Worm (Caenorhabditis elegans): ENCODE measurements around the gene K06A4.6.
"Not testable (repeated sequence)": the region's sequence is repeated elsewhere in the genome, so short reads cannot be mapped to it uniquely, and the experiment has no call there.

Gene K06A4.6

ce11 chrV:9440003-9440319, 40.5 kb downstream of the K06A4.6 start:
- no peak for TF ChIP-seq ham-2 (GFP tag; optimal IDR thresholded peaks at IDR 0.05)
- TF ChIP-seq ceh-39 (tag; optimal IDR thresholded peaks at IDR 0.05) = no peak
- TF ChIP-seq ceh-83 (GFP tag; optimal IDR thresholded peaks at IDR 0.05) = no peak
- no peak for TF ChIP-seq cnd-1 (tag; optimal IDR thresholded peaks at IDR 0.05)
- TF ChIP-seq hlh-1 (tag; optimal IDR thresholded peaks at IDR 0.05) = no peak
- no peak for TF ChIP-seq unc-120 (tag; optimal IDR thresholded peaks at IDR 0.05; ENCODE audit: poor library complexity, severe bottlenecking)
- no peak for TF ChIP-seq zip-8 (tag; optimal IDR thresholded peaks at IDR 0.05)
- TF ChIP-seq sptf-1 (tag; optimal IDR thresholded peaks at IDR 0.05) = no peak
- no peak for TF ChIP-seq mep-1 (tag; optimal IDR thresholded peaks at IDR 0.05)
- TF ChIP-seq lin-32 (GFP tag; optimal IDR thresholded peaks at IDR 0.05) = no peak
- no peak for TF ChIP-seq bed-3 (GFP tag; optimal IDR thresholded peaks at IDR 0.05)
- TF ChIP-seq elt-1 (tag; optimal IDR thresholded peaks at IDR 0.05; ENCODE audit: borderline replicate concordance, insufficient read depth) = no peak
- TF ChIP-seq tbx-8 (GFP tag; optimal IDR thresholded peaks at IDR 0.05) = no peak
- no peak for TF ChIP-seq nhr-28 (tag; optimal IDR thresholded peaks at IDR 0.05)
- no peak for TF ChIP-seq ces-1 (GFP tag; optimal IDR thresholded peaks at IDR 0.05)
- no peak for TF ChIP-seq unc-62 (GFP tag; optimal IDR thresholded peaks at IDR 0.05)
- TF ChIP-seq mab-5 (tag; optimal IDR thresholded peaks at IDR 0.05) = no peak

- TF ChIP-seq ham-2 (GFP tag; optimal IDR thresholded peaks at IDR 0.05); snpc-4 (tag; optimal IDR thresholded peaks at IDR 0.05); nhr-237 (tag; optimal IDR thresholded peaks at IDR 0.05): not testable (repeated sequence)
These were observed 41.0 kb downstream of the K06A4.6 start, which contains the start of gene Y54B9A.1 for ce11 chrV:9439315-9440002. Gene Y54B9A.1 (minus strand): TSS chrV:9439549.

Measured in whole organism, mixed stage, embryonic.